Worm (Caenorhabditis elegans): Measurements from ENCODE around the gene perm-2.

The perm-2 gene

ce11 chrIV:1148425-1149151 lies 22.0 kb downstream of the perm-2 start:
- TF ChIP-seq hnd-1 (tag; optimal IDR thresholded peaks at IDR 0.05) (no peak), ama-1 (optimal IDR thresholded peaks at IDR 0.05) (no peak), aly-1 (tag; optimal IDR thresholded peaks at IDR 0.05) (no peak), B0310.2 (tag; optimal IDR thresholded peaks at IDR 0.05) (no peak), tbx-37 (GFP tag; conservative IDR thresholded peaks at IDR 0.05) (no peak), tbx-11 (GFP tag; IDR thresholded peaks at IDR 0.05) (no peak), flt-1 (GFP tag; IDR thresholded peaks at IDR 0.05) (no peak), hmbx-1 (tag; optimal IDR thresholded peaks at IDR 0.05) (no peak), F13C5.2 (tag; optimal IDR thresholded peaks at IDR 0.05) (no peak), ceh-36 (tag; optimal IDR thresholded peaks at IDR 0.05) (no peak), hmg-4 (GFP tag; optimal IDR thresholded peaks at IDR 0.05) (no peak), pes-1 (GFP tag; IDR thresholded peaks at IDR 0.05) (no peak), scrt-1 (GFP tag; IDR thresholded peaks at IDR 0.05) (no peak), ceh-13 (GFP tag; optimal IDR thresholded peaks at IDR 0.05) (no peak), tra-4 (tag; optimal IDR thresholded peaks at IDR 0.05) (no peak), sea-1 (GFP tag; conservative IDR thresholded peaks at IDR 0.05) (no peak), ets-7 (tag; optimal IDR thresholded peaks at IDR 0.05) (no peak)

DNA sequence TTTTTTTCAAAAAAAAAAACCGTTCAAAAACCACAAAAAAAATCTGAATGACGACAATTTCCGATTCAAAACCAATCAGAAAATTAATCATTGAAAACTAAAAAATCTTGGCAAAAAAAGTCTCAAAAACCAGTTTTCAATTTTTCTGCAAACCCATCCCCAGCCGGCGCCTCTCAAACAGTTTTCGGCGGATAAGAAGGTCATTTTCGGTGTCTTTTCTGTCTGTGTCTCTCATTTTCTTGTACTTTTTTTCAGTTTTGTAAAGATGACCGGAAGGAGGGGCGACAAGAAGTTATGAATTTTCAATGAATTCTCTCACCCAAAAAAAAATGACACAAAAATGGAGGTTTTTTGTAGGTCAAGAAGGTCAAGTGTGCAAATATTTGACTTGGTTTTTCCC lies 28.6 kb downstream of the perm-2 start:
- TF ChIP-seq B0310.2 (tag; optimal IDR thresholded peaks at IDR 0.05) (no peak), tra-4 (tag; optimal IDR thresholded peaks at IDR 0.05) (no peak), pes-1 (GFP tag; IDR thresholded peaks at IDR 0.05) (no peak), hmg-4 (GFP tag; optimal IDR thresholded peaks at IDR 0.05) (no peak), tbx-11 (GFP tag; IDR thresholded peaks at IDR 0.05) (no peak), ets-7 (tag; optimal IDR thresholded peaks at IDR 0.05) (no peak), sea-1 (GFP tag; conservative IDR thresholded peaks at IDR 0.05) (no peak), ceh-36 (tag; optimal IDR thresholded peaks at IDR 0.05) (no peak), F13C5.2 (tag; optimal IDR thresholded peaks at IDR 0.05) (no peak), ama-1 (optimal IDR thresholded peaks at IDR 0.05) (no peak), flt-1 (GFP tag; IDR thresholded peaks at IDR 0.05) (no peak), scrt-1 (GFP tag; IDR thresholded peaks at IDR 0.05) (no peak), hmbx-1 (tag; optimal IDR thresholded peaks at IDR 0.05) (no peak), aly-1 (tag; optimal IDR thresholded peaks at IDR 0.05) (no peak), tbx-37 (GFP tag; conservative IDR thresholded peaks at IDR 0.05) (no peak), ceh-13 (GFP tag; optimal IDR thresholded peaks at IDR 0.05) (no peak), hnd-1 (tag; optimal IDR thresholded peaks at IDR 0.05) (no peak)

DNA sequence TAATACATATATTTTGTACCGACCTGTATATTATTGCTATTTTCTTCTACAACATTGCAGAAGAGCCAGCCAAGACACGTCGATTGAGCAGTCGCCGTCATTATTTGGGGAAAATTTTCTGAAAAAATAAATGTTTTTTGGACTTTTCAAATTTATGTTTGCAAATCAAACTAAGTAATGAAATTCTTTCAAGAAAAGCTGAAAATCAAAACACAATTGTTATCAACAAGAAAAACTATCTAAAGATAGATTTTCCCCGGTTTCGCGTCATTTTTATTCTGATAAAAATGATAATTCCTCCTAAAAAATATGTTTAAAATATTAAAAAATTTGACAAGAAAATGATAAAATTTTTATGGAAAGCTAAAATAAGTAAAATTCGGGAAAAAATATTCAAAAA lies 31.3 kb downstream of the perm-2 start, which contains the start of gene C50A2.3:
Gene C50A2.3, minus strand, starts transcription at position 101 of the 400 bp plus-strand sequence.
- TF ChIP-seq hmg-4 (GFP tag; optimal IDR thresholded peaks at IDR 0.05) (no peak), hnd-1 (tag; optimal IDR thresholded peaks at IDR 0.05) (no peak), sea-1 (GFP tag; conservative IDR thresholded peaks at IDR 0.05) (no peak), scrt-1 (GFP tag; IDR thresholded peaks at IDR 0.05) (no peak), ets-7 (tag; optimal IDR thresholded peaks at IDR 0.05) (no peak), ceh-13 (GFP tag; optimal IDR thresholded peaks at IDR 0.05) (no peak)

DNA sequence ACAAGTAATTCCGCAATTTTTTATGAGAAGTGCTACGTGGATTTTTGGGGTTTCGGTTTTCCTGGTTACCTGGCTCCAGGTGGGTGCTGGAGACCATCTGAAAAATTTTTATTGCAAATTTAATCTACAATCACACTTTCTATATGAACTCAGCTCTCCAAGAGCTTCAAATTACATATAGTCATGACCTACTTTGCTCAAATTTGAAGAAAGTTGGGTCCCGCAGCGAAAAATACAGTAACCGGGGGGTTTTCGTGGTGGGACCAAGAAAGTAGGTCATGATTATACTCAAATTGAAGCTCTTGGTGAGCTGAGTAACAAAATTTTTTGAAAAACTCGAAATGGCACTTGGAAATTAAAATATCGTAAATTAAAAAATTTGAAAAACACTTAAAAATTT lies 33.8 kb downstream of the perm-2 start, which contains the start of gene ets-8:
Gene ets-8, minus strand, starts transcription at position 101 of the 400 bp plus-strand sequence.
- TF ChIP-seq sea-1 (GFP tag; conservative IDR thresholded peaks at IDR 0.05) = no peak

ce11 chrIV:1163126-1163525 lies 36.5 kb downstream of the perm-2 start, which contains the start of gene C50A2.7:
Gene C50A2.7, plus strand, starts transcription at chrIV:1163426.
- TF ChIP-seq sea-1 (GFP tag; conservative IDR thresholded peaks at IDR 0.05) (no peak), tbx-11 (GFP tag; IDR thresholded peaks at IDR 0.05) (no peak), hmg-4 (GFP tag; optimal IDR thresholded peaks at IDR 0.05) (no peak), tbx-37 (GFP tag; conservative IDR thresholded peaks at IDR 0.05) (no peak), B0310.2 (tag; optimal IDR thresholded peaks at IDR 0.05) (no peak), ama-1 (optimal IDR thresholded peaks at IDR 0.05) (no peak), ets-7 (tag; optimal IDR thresholded peaks at IDR 0.05) (no peak), hnd-1 (tag; optimal IDR thresholded peaks at IDR 0.05) (no peak), tra-4 (tag; optimal IDR thresholded peaks at IDR 0.05) (no peak), flt-1 (GFP tag; IDR thresholded peaks at IDR 0.05) (no peak), scrt-1 (GFP tag; IDR thresholded peaks at IDR 0.05) (no peak), aly-1 (tag; optimal IDR thresholded peaks at IDR 0.05) (no peak), ceh-36 (tag; optimal IDR thresholded peaks at IDR 0.05) (no peak)

DNA sequence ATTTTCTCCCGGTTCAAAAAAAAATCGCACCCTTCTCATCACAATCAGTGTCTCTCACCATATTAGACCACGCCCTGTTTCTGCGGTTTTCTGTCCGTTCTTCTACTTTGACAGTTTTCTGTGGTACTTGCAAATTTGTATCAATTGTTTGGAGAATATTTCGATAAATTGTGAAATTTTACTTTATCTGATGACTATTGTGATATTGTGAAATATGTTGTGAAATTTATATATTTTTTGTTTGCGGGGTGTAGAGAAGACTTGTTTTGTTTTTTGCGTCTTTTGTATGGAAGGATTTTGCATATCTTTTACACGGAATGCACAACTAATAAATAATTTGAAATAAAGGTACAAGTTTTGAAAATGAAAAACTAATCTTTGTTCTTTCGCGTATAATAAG lies 40.8 kb downstream of the perm-2 start:
- TF ChIP-seq tbx-37 (GFP tag; conservative IDR thresholded peaks at IDR 0.05) (no peak), hmbx-1 (tag; optimal IDR thresholded peaks at IDR 0.05) (no peak), scrt-1 (GFP tag; IDR thresholded peaks at IDR 0.05) (no peak), flt-1 (GFP tag; IDR thresholded peaks at IDR 0.05) (no peak), F13C5.2 (tag; optimal IDR thresholded peaks at IDR 0.05) (no peak), ceh-36 (tag; optimal IDR thresholded peaks at IDR 0.05) (no peak), tra-4 (tag; optimal IDR thresholded peaks at IDR 0.05) (no peak), pes-1 (GFP tag; IDR thresholded peaks at IDR 0.05) (no peak)

DNA sequence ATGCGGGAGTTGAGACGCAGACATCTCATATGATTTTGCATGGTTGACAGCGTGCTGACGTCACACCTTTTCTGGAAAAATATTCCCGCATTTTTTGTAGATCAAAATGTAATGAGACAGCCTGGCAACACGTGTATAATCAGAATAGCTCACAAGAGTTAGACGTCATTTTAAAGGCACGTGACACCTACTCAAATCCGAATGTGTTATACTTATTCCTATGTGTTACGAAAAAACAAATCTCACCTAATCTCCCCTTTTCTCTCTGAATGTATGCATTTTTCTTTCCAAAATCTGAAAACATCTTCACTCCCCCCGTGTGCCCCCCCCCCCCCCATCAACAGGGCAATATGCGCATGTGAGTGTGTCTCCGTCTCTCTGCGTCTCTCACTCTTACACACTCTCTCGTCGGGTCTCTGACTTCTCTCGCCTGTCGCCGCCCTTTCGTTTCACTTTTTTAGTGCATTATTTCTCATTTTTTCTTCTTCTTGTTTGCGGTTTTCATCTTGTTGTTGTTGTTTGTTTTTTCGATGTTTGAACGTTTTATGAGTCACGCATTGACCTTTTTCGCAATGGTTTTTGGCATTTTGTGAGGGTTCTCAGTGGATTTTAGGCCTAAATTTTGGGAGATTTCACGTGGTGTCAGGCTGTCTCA lies 41.8 kb downstream of the perm-2 start:
- TF ChIP-seq tbx-11 (GFP tag; IDR thresholded peaks at IDR 0.05) (no peak), F13C5.2 (tag; optimal IDR thresholded peaks at IDR 0.05) (peak; percentile 36)

DNA sequence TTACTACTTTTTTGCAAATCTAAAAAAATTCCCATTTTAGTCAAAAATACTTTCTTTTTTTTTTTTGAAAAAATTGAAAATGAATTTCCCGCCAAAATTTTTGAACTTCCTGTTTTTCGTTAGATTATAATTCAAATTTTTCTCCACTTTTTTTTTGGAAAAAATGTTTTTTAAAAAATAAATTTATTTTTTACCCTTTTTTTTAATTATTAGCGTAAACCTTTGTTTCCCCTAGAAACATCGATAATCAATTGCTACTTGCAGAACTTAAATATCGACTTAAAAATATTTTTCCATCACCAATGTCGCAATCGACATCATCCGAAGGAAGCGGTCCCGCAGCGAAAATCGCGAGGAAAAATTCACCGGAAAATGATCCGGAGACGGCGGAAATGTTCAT lies 43.8 kb downstream of the perm-2 start, which contains the start of gene cec-2:
Gene cec-2, plus strand, starts transcription at position 301 of the 400 bp plus-strand sequence.
- TF ChIP-seq tbx-11 (GFP tag; IDR thresholded peaks at IDR 0.05) = no peak

All from whole organism, early embryonic.